Fruit fly (Drosophila melanogaster) whole organism, wandering third instar larva: Measurements from ENCODE around the gene CG34347.

Experiments
- Abd-B ChIP-seq: fragments of >200 bp; optimal IDR thresholded peaks from 2 replicates; lab custom pipeline; 2017; ENCODE audit warnings: missing biosample characterization, missing genetic modification characterization
- CG32264 ChIP-seq: fragments of 200-800 bp; sonication (Bioruptor generic); optimal IDR thresholded peaks from 2 replicates; lab custom pipeline; 2016; ENCODE audit warnings: missing biosample characterization, missing genetic modification characterization
- CG9705 ChIP-seq: fragments of 200-800 bp; sonication (Bioruptor generic); optimal IDR thresholded peaks from 2 replicates; lab custom pipeline; 2018; ENCODE audit warnings: missing biosample characterization, mild to moderate bottlenecking, missing genetic modification characterization
- CrebA ChIP-seq: fragments of 200-800 bp; sonication (Bioruptor generic); optimal IDR thresholded peaks from 2 replicates; lab custom pipeline; 2016; ENCODE audit warnings: missing biosample characterization, mild to moderate bottlenecking, missing genetic modification characterization, borderline replicate concordance
- Dfd ChIP-seq: fragments of >200 bp; optimal IDR thresholded peaks from 2 replicates; lab custom pipeline; 2017; ENCODE audit warnings: missing biosample characterization, missing genetic modification characterization
- Dif ChIP-seq: fragments of 200-275, 200-300 bp; sonication (Bioruptor generic); optimal IDR thresholded peaks from 2 replicates; lab custom pipeline; 2018; ENCODE audit warnings: missing biosample characterization, missing genetic modification characterization; ENCODE audit not compliant: partially characterized antibody
- GATAd ChIP-seq: sonication (Bioruptor generic); optimal IDR thresholded peaks from 2 replicates; lab custom pipeline; 2016; ENCODE audit warnings: missing biosample characterization, missing genetic modification characterization
- HLH106 ChIP-seq: fragments of 200-800 bp; optimal IDR thresholded peaks from 3 replicates; lab custom pipeline; 2019; ENCODE audit warnings: missing biosample characterization, mild to moderate bottlenecking, missing genetic modification characterization, moderate library complexity
- Hnf4 ChIP-seq: fragments of 200-800 bp; sonication (Bioruptor generic); optimal IDR thresholded peaks from 2 replicates; lab custom pipeline; 2016; ENCODE audit warnings: missing biosample characterization, mild to moderate bottlenecking, missing genetic modification characterization
- Hr78 ChIP-seq: fragments of >200 bp; optimal IDR thresholded peaks from 2 replicates; lab custom pipeline; 2017; ENCODE audit warnings: missing biosample characterization, missing genetic modification characterization
- Hr83 ChIP-seq: fragments of 200-300 bp; sonication (Bioruptor generic); optimal IDR thresholded peaks from 2 replicates; lab custom pipeline; 2016; ENCODE audit warnings: missing biosample characterization, mild to moderate bottlenecking, missing genetic modification characterization, moderate library complexity; ENCODE audit not compliant: poor library complexity, severe bottlenecking
- Jra ChIP-seq: sonication (Bioruptor generic); optimal IDR thresholded peaks from 2 replicates; lab custom pipeline; 2016; ENCODE audit warnings: missing biosample characterization, missing genetic modification characterization
- Mio ChIP-seq: sonication (Bioruptor generic); optimal IDR thresholded peaks from 2 replicates; lab custom pipeline; 2016; ENCODE audit warnings: missing biosample characterization, missing genetic modification characterization
- Myc ChIP-seq: fragments of >200 bp; optimal IDR thresholded peaks from 2 replicates; lab custom pipeline; 2017
- N ChIP-seq: fragments of >200 bp; optimal IDR thresholded peaks from 2 replicates; lab custom pipeline; 2018; ENCODE audit warnings: missing biosample characterization, missing external identifiers, missing genetic modification characterization
- OdsH ChIP-seq: fragments of 200-800 bp; sonication (Bioruptor generic); optimal IDR thresholded peaks from 2 replicates; lab custom pipeline; 2016; ENCODE audit warnings: missing biosample characterization, mild to moderate bottlenecking, missing genetic modification characterization
- Rel ChIP-seq, 2 experiments: fragments of 200-800 bp; sonication (Bioruptor generic) in 1 of 2; optimal IDR thresholded peaks; 2 replicates in 1 of 2; 3 replicates in 1 of 2; lab custom pipeline; 2016 to 2019; ENCODE audit warnings: mild to moderate bottlenecking in 2 of 2, missing biosample characterization in 2 of 2, missing genetic modification characterization in 2 of 2, moderate library complexity in 1 of 2
- Sp1 ChIP-seq: fragments of 200-800 bp; sonication (Bioruptor generic); optimal IDR thresholded peaks from 3 replicates; lab custom pipeline; 2019; ENCODE audit warnings: missing biosample characterization, mild to moderate bottlenecking, missing genetic modification characterization, moderate library complexity
- Vsx2 ChIP-seq: fragments of 200-300, 225-300 bp; sonication (Bioruptor generic); optimal IDR thresholded peaks from 2 replicates; lab custom pipeline; 2018; ENCODE audit warnings: missing biosample characterization, missing genetic modification characterization; ENCODE audit not compliant: partially characterized antibody
- br ChIP-seq: fragments of 200-800 bp; sonication (Bioruptor generic); optimal IDR thresholded peaks from 2 replicates; lab custom pipeline; 2016; ENCODE audit warnings: missing biosample characterization, missing genetic modification characterization
- brk ChIP-seq: fragments of 200-800 bp; sonication (Bioruptor generic); optimal IDR thresholded peaks from 2 replicates; lab custom pipeline; 2016; ENCODE audit warnings: missing biosample characterization, mild to moderate bottlenecking, missing genetic modification characterization
- dl ChIP-seq, 2 experiments: fragments of 175-275, 200-275 bp in 1 of 2; fragments of 200-275 bp in 1 of 2; sonication (Bioruptor generic); optimal IDR thresholded peaks; lab custom pipeline; 2018; ENCODE audit warnings: mild to moderate bottlenecking in 2 of 2, missing biosample characterization in 2 of 2, missing genetic modification characterization in 2 of 2, moderate library complexity in 2 of 2; ENCODE audit not compliant: partially characterized antibody in 2 of 2, insufficient read depth in 1 of 2
- dmrt93B ChIP-seq: fragments of 200-800 bp; sonication (Bioruptor generic); optimal IDR thresholded peaks from 2 replicates; lab custom pipeline; 2018; ENCODE audit warnings: missing biosample characterization, mild to moderate bottlenecking, missing genetic modification characterization
- dsf ChIP-seq: sonication (Bioruptor generic); optimal IDR thresholded peaks from 2 replicates; lab custom pipeline; 2016; ENCODE audit warnings: missing biosample characterization, missing genetic modification characterization, borderline replicate concordance
- ey ChIP-seq: fragments of 200-800 bp; sonication (Bioruptor generic); optimal IDR thresholded peaks from 2 replicates; lab custom pipeline; 2016; ENCODE audit warnings: missing biosample characterization, missing genetic modification characterization
- foxo ChIP-seq, 2 experiments: fragments of 200-800 bp; sonication (Bioruptor generic); optimal IDR thresholded peaks; 2 replicates in 1 of 2; 3 replicates in 1 of 2; lab custom pipeline; 2016 to 2017; ENCODE audit warnings: missing biosample characterization in 2 of 2, missing genetic modification characterization in 2 of 2
- fru ChIP-seq: fragments of 200-800 bp; sonication (Bioruptor generic); optimal IDR thresholded peaks from 3 replicates; lab custom pipeline; 2016; ENCODE audit warnings: missing biosample characterization, mild to moderate bottlenecking, missing genetic modification characterization
- h ChIP-seq: fragments of 200-800 bp; sonication (Bioruptor generic); optimal IDR thresholded peaks from 3 replicates; lab custom pipeline; 2016; ENCODE audit warnings: missing biosample characterization, mild to moderate bottlenecking, missing genetic modification characterization
- jim ChIP-seq: fragments of 175-275, 200-325 bp; sonication (Bioruptor generic); optimal IDR thresholded peaks from 2 replicates; lab custom pipeline; 2016; ENCODE audit warnings: missing biosample characterization, mild to moderate bottlenecking, missing genetic modification characterization
- lola ChIP-seq: fragments of >200 bp; optimal IDR thresholded peaks from 2 replicates; lab custom pipeline; 2017; ENCODE audit warnings: missing biosample characterization, missing genetic modification characterization
- pan ChIP-seq: fragments of >200 bp; optimal IDR thresholded peaks from 2 replicates; lab custom pipeline; 2017
- psq ChIP-seq: fragments of 200-800 bp; sonication (Bioruptor generic); optimal IDR thresholded peaks from 3 replicates; lab custom pipeline; 2017; ENCODE audit warnings: missing biosample characterization, mild to moderate bottlenecking, missing genetic modification characterization, moderate library complexity
- rgr ChIP-seq: fragments of 200-800 bp; sonication (Bioruptor generic); optimal IDR thresholded peaks from 3 replicates; lab custom pipeline; 2016; ENCODE audit warnings: missing biosample characterization, mild to moderate bottlenecking, missing genetic modification characterization
- sage ChIP-seq: fragments of 200-800 bp; sonication (Bioruptor generic); optimal IDR thresholded peaks from 2 replicates; lab custom pipeline; 2016; ENCODE audit warnings: missing biosample characterization, mild to moderate bottlenecking, missing genetic modification characterization
- sv ChIP-seq: fragments of 200-800 bp; sonication (Bioruptor generic); optimal IDR thresholded peaks from 3 replicates; lab custom pipeline; 2016; ENCODE audit warnings: missing biosample characterization, missing genetic modification characterization
- tai ChIP-seq: sonication (Bioruptor generic); optimal IDR thresholded peaks from 2 replicates; lab custom pipeline; 2016; ENCODE audit warnings: missing biosample characterization, missing genetic modification characterization
- usp ChIP-seq: fragments of >200 bp; optimal IDR thresholded peaks from 2 replicates; lab custom pipeline; 2017; ENCODE audit warnings: missing biosample characterization, missing genetic modification characterization
- woc ChIP-seq: sonication (Bioruptor generic); optimal IDR thresholded peaks from 2 replicates; lab custom pipeline; 2016; ENCODE audit warnings: missing biosample characterization, mild to moderate bottlenecking, missing genetic modification characterization

Gene CG34347

DNA sequence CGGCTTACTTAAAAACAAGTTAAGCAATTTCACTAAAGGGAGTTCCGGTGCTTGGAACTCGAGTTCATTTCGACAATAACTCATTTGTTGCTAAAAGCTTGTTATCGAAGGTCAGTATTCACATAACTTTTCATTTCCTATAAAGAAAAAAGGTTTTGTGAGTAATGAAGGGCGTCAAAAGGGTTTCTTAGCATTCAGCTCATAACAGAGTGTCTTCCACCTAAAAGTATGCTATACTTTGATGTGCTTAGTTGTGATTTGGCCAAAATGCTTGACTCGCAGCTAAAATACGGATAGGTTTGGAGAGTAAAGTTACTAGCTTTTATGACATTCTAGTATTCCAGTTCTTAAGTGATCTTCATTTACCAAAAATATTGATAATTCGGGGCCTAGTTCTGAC, 47.0 kb upstream of the CG34347 start:
- peak; percentile 21 for TF ChIP-seq Myc (lab: Kevin White, UChicago)
- TF ChIP-seq Abd-B: no peak

DNA sequence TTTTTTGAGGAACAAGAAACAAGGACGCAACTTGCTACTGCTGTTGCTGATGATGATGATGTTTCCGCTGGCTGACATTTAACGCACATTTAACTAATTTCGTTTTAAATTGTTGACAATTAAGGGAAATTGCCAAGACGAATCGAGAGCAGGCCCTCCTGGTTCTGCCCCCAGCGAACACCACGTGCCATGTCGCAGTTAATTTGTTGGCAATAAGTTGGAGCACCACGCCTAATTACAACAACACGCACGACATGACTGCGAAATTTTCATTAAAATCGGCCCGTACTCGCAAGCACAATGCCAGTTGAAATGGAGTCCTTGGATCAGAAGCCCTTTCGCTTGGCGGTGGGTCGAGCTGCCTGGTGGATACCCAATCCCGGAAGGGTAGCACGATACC, 45.5 kb upstream of the CG34347 start, which contains the start of gene ppk24:
Gene ppk24, plus strand, starts transcription at position 301 of the 400 bp plus-strand sequence.
- TF ChIP-seq woc (GFP tag; lab: Kevin White, UChicago): no peak
- no peak for TF ChIP-seq CrebA (GFP tag; lab: Kevin White, UChicago)
- no peak for TF ChIP-seq Hr83 (GFP tag; lab: Kevin White, UChicago)

DNA sequence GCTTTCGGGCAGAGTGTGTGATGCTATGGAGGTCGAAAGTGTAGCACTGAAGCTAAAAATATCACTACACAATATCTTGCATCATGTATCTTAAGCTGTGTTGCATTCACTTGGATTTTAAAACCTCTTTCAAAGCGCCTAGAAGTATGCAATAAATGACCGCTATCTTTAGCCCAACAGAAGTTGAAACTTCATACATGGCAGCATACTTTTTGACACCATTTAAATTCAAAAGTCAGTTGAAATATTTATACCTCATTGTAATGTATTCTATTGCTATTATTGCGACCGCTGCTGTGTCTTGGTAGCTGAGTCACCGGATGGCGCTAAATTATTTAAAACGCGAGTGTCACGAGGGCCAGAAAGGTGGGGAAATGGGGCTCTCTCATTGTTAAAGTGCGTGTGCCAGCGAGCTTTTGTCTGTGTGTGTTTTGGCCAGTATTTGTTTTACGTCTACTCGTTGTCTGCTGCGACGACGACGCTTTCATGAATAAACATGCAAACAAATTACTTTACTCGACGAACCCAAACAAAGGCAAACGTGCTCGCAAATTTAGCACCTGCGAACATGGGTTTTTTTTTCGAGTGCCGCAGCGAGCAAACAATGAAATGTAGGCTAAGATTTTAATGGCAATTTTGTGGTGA, 40.1 kb upstream of the CG34347 start:
- TF ChIP-seq CG9705 (no peak), GATAd (no peak), br (GFP tag; lab: Kevin White, UChicago) (peak; percentile 18), Hr78 (no peak), dsf (GFP tag; lab: Kevin White, UChicago) (no peak), psq (no peak), sv (GFP tag; lab: Kevin White, UChicago) (no peak), Vsx2 (GFP tag; lab: Kevin White, UChicago) (no peak), dl (GFP tag; optimal IDR thresholded peaks at IDR 0.05; lab: Kevin White, UChicago; ENCODE audit: insufficient read depth in 1 of 2, partially characterized antibody in 2 of 2) (no peak), foxo (GFP tag; optimal IDR thresholded peaks at IDR 0.05; lab: Kevin White, UChicago) (peak in 1 of 2 experiments; percentile 9), ey (GFP tag; lab: Kevin White, UChicago) (no peak), Jra (GFP tag; lab: Kevin White, UChicago) (no peak), Myc (lab: Kevin White, UChicago) (no peak), h (GFP tag; lab: Kevin White, UChicago) (peak; percentile 22), fru (GFP tag; lab: Kevin White, UChicago) (peak; percentile 15), Hnf4 (GFP tag; lab: Kevin White, UChicago) (no peak), Rel (GFP tag; optimal IDR thresholded peaks at IDR 0.05; lab: Kevin White, UChicago) (no peak), Rel (tag; optimal IDR thresholded peaks at IDR 0.05; lab: Kevin White, UChicago) (no peak), jim (no peak), CrebA (GFP tag; lab: Kevin White, UChicago) (no peak), tai (GFP tag; lab: Kevin White, UChicago) (no peak), pan (no peak), Abd-B (no peak), CG32264 (GFP tag; lab: Kevin White, UChicago) (no peak), OdsH (peak; percentile 10), Dif (GFP tag; lab: Kevin White, UChicago) (no peak), lola (GFP tag; lab: Kevin White, UChicago) (no peak), Sp1 (GFP tag; lab: Kevin White, UChicago) (no peak), N (GFP tag; lab: Kevin White, UChicago) (no peak), Mio (no peak), dmrt93B (no peak), sage (no peak), HLH106 (tag; lab: Kevin White, UChicago) (no peak), Hr83 (GFP tag; lab: Kevin White, UChicago) (no peak), usp (GFP tag; lab: Kevin White, UChicago) (no peak)

DNA sequence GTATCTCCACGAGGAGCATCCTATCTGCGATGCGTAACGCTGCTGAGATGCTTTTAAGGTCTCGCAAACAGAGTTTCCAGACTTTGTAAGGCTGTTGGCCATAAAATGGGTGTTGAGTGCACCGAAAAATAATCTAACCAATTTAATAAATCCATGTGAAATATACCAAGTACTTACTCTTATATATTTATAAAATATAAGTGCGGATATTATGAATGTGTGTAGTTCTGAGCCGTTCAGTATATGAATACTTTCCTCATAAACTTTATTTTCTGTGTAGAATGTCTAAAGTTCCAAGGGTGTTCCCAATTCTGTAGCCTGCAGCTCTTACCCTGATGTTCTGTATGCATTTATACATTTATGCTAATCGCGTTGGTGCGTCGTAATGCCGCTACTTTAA, 25.2 kb upstream of the CG34347 start:
- TF ChIP-seq Dfd (GFP tag; lab: Kevin White, UChicago): no peak
- no peak for TF ChIP-seq usp (GFP tag; lab: Kevin White, UChicago)
- TF ChIP-seq rgr (GFP tag; lab: Kevin White, UChicago): no peak
- TF ChIP-seq Jra (GFP tag; lab: Kevin White, UChicago): no peak
- TF ChIP-seq Sp1 (GFP tag; lab: Kevin White, UChicago): no peak
- no peak for TF ChIP-seq Rel (GFP tag; optimal IDR thresholded peaks at IDR 0.05; lab: Kevin White, UChicago)
- no peak for TF ChIP-seq Rel (tag; optimal IDR thresholded peaks at IDR 0.05; lab: Kevin White, UChicago)
- TF ChIP-seq CG32264 (GFP tag; lab: Kevin White, UChicago): no peak
- no peak for TF ChIP-seq Myc (lab: Kevin White, UChicago)
- no peak for TF ChIP-seq Hr78
- no peak for TF ChIP-seq br (GFP tag; lab: Kevin White, UChicago)
- no peak for TF ChIP-seq brk (GFP tag; lab: Kevin White, UChicago)
- no peak for TF ChIP-seq h (GFP tag; lab: Kevin White, UChicago)
- TF ChIP-seq ey (GFP tag; lab: Kevin White, UChicago): no peak
